Worm (Caenorhabditis elegans) whole organism, L1 larva: ENCODE data around the gene Y9C9A.16.
A peak's percentile ranks its signal among the peaks of the same experiment; 100 is the strongest.

Experiments used
- C04F5.9 ChIP-seq: sonication (generic microtip); optimal IDR thresholded peaks from 2 replicates; lab custom pipeline; 2016; ENCODE audit warnings: missing genetic modification characterization, missing compliant biosample characterization
- C16A3.4 ChIP-seq: fragments of 150-350 bp; optimal IDR thresholded peaks from 2 replicates; lab custom pipeline; 2014; ENCODE audit warnings: missing biosample characterization, missing genetic modification characterization
- F16B12.6 ChIP-seq: fragments of 150-350 bp; optimal IDR thresholded peaks from 2 replicates; lab custom pipeline; 2014; ENCODE audit warnings: missing biosample characterization, missing genetic modification characterization
- Y116A8C.19 ChIP-seq: sonication (generic microtip); optimal IDR thresholded peaks from 2 replicates; lab custom pipeline; 2016; ENCODE audit warnings: missing compliant biosample characterization, missing genetic modification characterization, borderline replicate concordance
- alr-1 ChIP-seq: fragments of 200-800 bp; sonication (Bioruptor generic); optimal IDR thresholded peaks from 2 replicates; lab custom pipeline; 2018; ENCODE audit warnings: borderline replicate concordance, mild to moderate bottlenecking, missing genetic modification characterization, missing compliant biosample characterization
- ama-1 ChIP-seq: fragments of 150-350 bp; optimal IDR thresholded peaks from 2 replicates; lab custom pipeline; 2014
- ceh-8 ChIP-seq: fragments of 200-800 bp; sonication (Bioruptor generic); optimal IDR thresholded peaks from 2 replicates; lab custom pipeline; 2018; ENCODE audit warnings: mild to moderate bottlenecking, missing genetic modification characterization, moderate library complexity, missing compliant biosample characterization
- dsc-1 ChIP-seq: sonication (generic microtip); optimal IDR thresholded peaks from 2 replicates; lab custom pipeline; 2016; ENCODE audit warnings: mild to moderate bottlenecking, missing genetic modification characterization, missing compliant biosample characterization
- efl-1 ChIP-seq, 4 experiments: fragments of 150-350 bp; optimal IDR thresholded peaks in 3 of 4; peaks in 1 of 4; 1 replicate in 1 of 4; 2 replicates in 3 of 4; lab custom pipeline; 2014; ENCODE audit warnings: missing biosample characterization in 2 of 4, missing genetic modification characterization in 2 of 4, missing genetic modification reagents in 2 of 4
- egl-27 ChIP-seq, 2 experiments: fragments of 150-350 bp in 1 of 2; sonication (generic microtip); optimal IDR thresholded peaks; 3 replicates each; lab custom pipeline; 2017 to 2018; ENCODE audit warnings: missing biosample characterization in 2 of 2, missing genetic modification characterization in 2 of 2, missing genetic modification reagents in 2 of 2
- elt-2 ChIP-seq: sonication (generic microtip); optimal IDR thresholded peaks from 2 replicates; lab custom pipeline; 2016; ENCODE audit warnings: missing genetic modification characterization, mild to moderate bottlenecking, inconsistent platforms, missing compliant biosample characterization, missing genetic modification reagents
- fkh-10 ChIP-seq: sonication (generic microtip); optimal IDR thresholded peaks from 2 replicates; lab custom pipeline; 2017; ENCODE audit warnings: missing biosample characterization, missing genetic modification reagents, missing genetic modification characterization
- fkh-4 ChIP-seq: sonication (generic microtip); optimal IDR thresholded peaks from 2 replicates; lab custom pipeline; 2016; ENCODE audit warnings: missing compliant biosample characterization, missing genetic modification characterization, borderline replicate concordance
- fkh-8 ChIP-seq: sonication (generic microtip); optimal IDR thresholded peaks from 2 replicates; lab custom pipeline; 2016; ENCODE audit warnings: mild to moderate bottlenecking, missing genetic modification characterization, missing compliant biosample characterization
- grh-1 ChIP-seq: fragments of 200-800 bp; sonication (Bioruptor generic); IDR thresholded peaks from 2 replicates; pipeline ENCODE4 v1.3.6; 2022; ENCODE audit warnings: missing genetic modification reagents, missing genetic modification characterization, missing compliant biosample characterization
- lin-13 ChIP-seq: fragments of 150-350 bp; optimal IDR thresholded peaks from 2 replicates; lab custom pipeline; 2014; ENCODE audit warnings: missing biosample characterization, missing genetic modification reagents, missing genetic modification characterization
- lin-14 ChIP-seq: fragments of 200-800 bp; sonication (Bioruptor generic); optimal IDR thresholded peaks from 2 replicates; lab custom pipeline; 2018; ENCODE audit warnings: mild to moderate bottlenecking, missing genetic modification characterization, moderate library complexity, missing compliant biosample characterization
- lin-35 ChIP-seq, 2 experiments: fragments of 150-350 bp; optimal IDR thresholded peaks; 2 replicates each; lab custom pipeline; 2014; ENCODE audit warnings: missing biosample characterization in 2 of 2, missing genetic modification characterization in 2 of 2, missing genetic modification reagents in 2 of 2
- mep-1 ChIP-seq: fragments of 150-350 bp; optimal IDR thresholded peaks from 2 replicates; lab custom pipeline; 2014; ENCODE audit warnings: missing biosample characterization, missing genetic modification characterization
- nhr-11 ChIP-seq: fragments of 150-350 bp; optimal IDR thresholded peaks from 2 replicates; lab custom pipeline; 2014; ENCODE audit warnings: missing biosample characterization, missing genetic modification characterization
- nhr-12 ChIP-seq: sonication (generic microtip); optimal IDR thresholded peaks from 2 replicates; lab custom pipeline; 2017; ENCODE audit warnings: missing biosample characterization, missing genetic modification characterization
- nhr-19 ChIP-seq: fragments of 200-800 bp; sonication (Bioruptor generic); conservative IDR thresholded peaks from 2 replicates; pipeline ENCODE4 v1.3.6; 2022; ENCODE audit warnings: missing genetic modification characterization, missing compliant biosample characterization
- nhr-20 ChIP-seq: sonication (generic microtip); optimal IDR thresholded peaks from 2 replicates; lab custom pipeline; 2016; ENCODE audit warnings: mild to moderate bottlenecking, missing genetic modification characterization, missing compliant biosample characterization
- nhr-47 ChIP-seq: sonication (generic microtip); optimal IDR thresholded peaks from 2 replicates; lab custom pipeline; 2016; ENCODE audit warnings: mild to moderate bottlenecking, missing genetic modification characterization, moderate library complexity, missing compliant biosample characterization
- nhr-76 ChIP-seq: sonication (generic microtip); optimal IDR thresholded peaks from 2 replicates; lab custom pipeline; 2017; ENCODE audit warnings: missing biosample characterization, missing genetic modification characterization
- nhr-85 ChIP-seq: sonication (generic microtip); peaks from one replicate; lab custom pipeline; 2016; ENCODE audit warnings: missing genetic modification characterization, inconsistent platforms, missing compliant biosample characterization
- nhr-90 ChIP-seq: sonication (generic microtip); optimal IDR thresholded peaks from 2 replicates; lab custom pipeline; 2016; ENCODE audit warnings: mild to moderate bottlenecking, missing genetic modification characterization, missing compliant biosample characterization; ENCODE audit not compliant: poor library complexity
- pax-3 ChIP-seq: fragments of 200-800 bp; sonication (Bioruptor generic); optimal IDR thresholded peaks from 2 replicates; lab custom pipeline; 2018; ENCODE audit warnings: mild to moderate bottlenecking, missing genetic modification characterization, moderate library complexity, missing compliant biosample characterization
- snpc-4 ChIP-seq: fragments of 150-350 bp; optimal IDR thresholded peaks from 2 replicates; lab custom pipeline; 2014; ENCODE audit warnings: missing biosample characterization, missing genetic modification characterization
- snu-23 ChIP-seq: sonication (generic microtip); optimal IDR thresholded peaks from 2 replicates; lab custom pipeline; 2016; ENCODE audit warnings: missing genetic modification characterization, missing compliant biosample characterization
- sox-4 ChIP-seq: sonication (generic microtip); optimal IDR thresholded peaks from 2 replicates; lab custom pipeline; 2016; ENCODE audit warnings: missing genetic modification characterization, missing compliant biosample characterization
- sptf-1 ChIP-seq: fragments of 150-350 bp; optimal IDR thresholded peaks from 2 replicates; lab custom pipeline; 2014; ENCODE audit warnings: missing biosample characterization, missing genetic modification characterization
- sup-37 ChIP-seq: fragments of 200-800 bp; sonication (Bioruptor generic); optimal IDR thresholded peaks from 2 replicates; lab custom pipeline; 2018; ENCODE audit warnings: mild to moderate bottlenecking, missing genetic modification characterization, missing compliant biosample characterization
- tbx-2 ChIP-seq: sonication (generic microtip); optimal IDR thresholded peaks from 2 replicates; lab custom pipeline; 2016; ENCODE audit warnings: missing genetic modification characterization, missing compliant biosample characterization
- zip-4 ChIP-seq: fragments of 200-800 bp; sonication (Bioruptor generic); optimal IDR thresholded peaks from 2 replicates; lab custom pipeline; 2018; ENCODE audit warnings: mild to moderate bottlenecking, missing genetic modification characterization, moderate library complexity, missing compliant biosample characterization

Y9C9A.16 gene

ce11 chrIV:4953887-4954286 is 22.0 kb downstream of the Y9C9A.16 start, which contains the start of gene str-163:
Gene str-163 (plus strand): TSS chrIV:4954187.
- no peak for TF ChIP-seq snpc-4 (tag; lab: Kevin White, UChicago)
- no peak for TF ChIP-seq sptf-1
- no peak for TF ChIP-seq ama-1
- no peak for TF ChIP-seq F16B12.6
- TF ChIP-seq C04F5.9 (tag; lab: Kevin White, UChicago) = no peak
- TF ChIP-seq fkh-4 = no peak
- no peak for TF ChIP-seq nhr-76 (tag; lab: Kevin White, UChicago)
- peak; percentile 44 for TF ChIP-seq sox-4 (tag; lab: Kevin White, UChicago)
- TF ChIP-seq pax-3 (tag; lab: Kevin White, UChicago) = peak; percentile 39
- TF ChIP-seq lin-35 (GFP tag; optimal IDR thresholded peaks at IDR 0.05; lab: Kevin White, UChicago) = no peak
- TF ChIP-seq Y116A8C.19 (tag; lab: Kevin White, UChicago) = no peak
- TF ChIP-seq fkh-8 (tag; lab: Kevin White, UChicago) = peak; percentile 39
- peak; percentile 55 for TF ChIP-seq dsc-1 (tag; lab: Kevin White, UChicago)

- TF ChIP-seq fkh-10 (GFP tag; lab: Kevin White, UChicago) = no peak
- TF ChIP-seq lin-14 = no peak
- peak; percentile 17 for TF ChIP-seq fkh-8 (tag; lab: Kevin White, UChicago)
Measured at ce11 chrIV:4945771-4946170, 30.2 kb downstream of the Y9C9A.16 start, which contains the start of gene str-169. Gene str-169 (plus strand): TSS chrIV:4946071.

ce11 chrIV:4941681-4942080 is 34.2 kb downstream of the Y9C9A.16 start, which contains the start of gene Y9C9A.5:
Gene Y9C9A.5 (plus strand): TSS chrIV:4941981.
- TF ChIP-seq pax-3 (tag; lab: Kevin White, UChicago) = no peak
- no peak for TF ChIP-seq lin-13
- TF ChIP-seq Y116A8C.19 (tag; lab: Kevin White, UChicago) = no peak
- TF ChIP-seq nhr-19 (GFP tag; lab: Robert Waterston, UW) = no peak

DNA sequence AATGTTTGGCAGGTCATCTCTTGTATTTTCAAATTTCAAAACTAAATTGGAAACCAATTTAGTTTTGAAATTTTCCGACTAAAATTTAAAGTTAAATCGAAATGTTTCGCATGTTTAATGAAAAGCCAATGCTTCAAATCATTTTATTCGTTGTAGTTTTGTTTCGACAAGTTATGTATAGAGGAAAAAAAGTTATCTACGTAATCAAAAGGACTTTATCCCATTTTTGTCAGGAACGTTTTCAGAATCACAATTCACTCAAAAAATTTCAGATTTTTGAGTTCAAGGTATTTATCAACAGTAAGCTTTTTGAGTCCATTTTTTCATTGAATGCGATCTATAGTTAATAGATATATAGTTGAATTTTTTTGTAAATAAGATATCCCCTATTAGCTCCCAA is 37.3 kb downstream of the Y9C9A.16 start, which contains the start of gene str-168:
TSS of gene str-168 (plus strand) at position 301 of the 400 bp plus-strand sequence.
- TF ChIP-seq sup-37 (GFP tag; lab: Kevin White, UChicago) = no peak
- TF ChIP-seq mep-1 = no peak
- no peak for TF ChIP-seq ceh-8 (GFP tag; lab: Kevin White, UChicago)
- TF ChIP-seq, all 84 proteins: peak for 0

- peak; percentile 56 for TF ChIP-seq elt-2 (tag; lab: Kevin White, UChicago)
- no peak for TF ChIP-seq nhr-12 (tag; lab: Kevin White, UChicago)
- no peak for TF ChIP-seq tbx-2
- TF ChIP-seq alr-1 (tag; lab: Kevin White, UChicago) = no peak
Measured at ce11 chrIV:4937647-4938046, 38.3 kb downstream of the Y9C9A.16 start, which contains the start of gene fbxa-86. Gene fbxa-86 (minus strand): TSS chrIV:4938013.

- TF ChIP-seq egl-27 (tag; optimal IDR thresholded peaks at IDR 0.05; lab: Kevin White, UChicago) (no peak), efl-1 (optimal IDR thresholded peaks at IDR 0.05; lab: Kevin White, UChicago) (no peak), efl-1 (GFP tag; optimal IDR thresholded peaks at IDR 0.05 in 1 of 2; lab: Kevin White, UChicago) (no peak)
Measured at ce11 chrIV:4934103-4934502, 41.8 kb downstream of the Y9C9A.16 start, which contains the start of gene str-153. Gene str-153 (plus strand): TSS chrIV:4934403.

ce11 chrIV:4930754-4931322 is 45.1 kb downstream of the Y9C9A.16 start:
- TF ChIP-seq nhr-20 (tag; lab: Kevin White, UChicago) = peak; percentile 8
- TF ChIP-seq nhr-47 (tag; lab: Kevin White, UChicago) = peak; percentile 40
- 0 out of 2 replicates have a peak, but pooled peaks have one; percentile 28 for TF ChIP-seq grh-1 (GFP tag; lab: Robert Waterston, UW)
- no peak for TF ChIP-seq C16A3.4 (tag; lab: Kevin White, UChicago)
- TF ChIP-seq nhr-11 (tag; lab: Kevin White, UChicago) = no peak
- TF ChIP-seq nhr-85 (tag; lab: Kevin White, UChicago) = peak; percentile 19
- peak; percentile 96 for TF ChIP-seq snpc-4 (tag; lab: Kevin White, UChicago)
- peak; percentile 36; the same call in 1 of the 2 replicates for TF ChIP-seq nhr-19 (GFP tag; lab: Robert Waterston, UW)
- TF ChIP-seq snu-23 (GFP tag; lab: Kevin White, UChicago) = no peak
- peak in 1 of 2 experiments; percentile 8 for TF ChIP-seq efl-1 (optimal IDR thresholded peaks at IDR 0.05; lab: Kevin White, UChicago)
- TF ChIP-seq efl-1 (GFP tag; optimal IDR thresholded peaks at IDR 0.05 in 1 of 2; lab: Kevin White, UChicago) = no peak
- peak; percentile 62 for TF ChIP-seq nhr-90 (tag; lab: Kevin White, UChicago)
- peak; percentile 32 for TF ChIP-seq zip-4 (GFP tag; lab: Kevin White, UChicago)
- TF ChIP-seq lin-35 (GFP tag; optimal IDR thresholded peaks at IDR 0.05; lab: Kevin White, UChicago) = peak in 1 of 2 experiments; percentile 2
- TF ChIP-seq, all 84 proteins: peak for 10
